Fruit fly (Drosophila melanogaster) whole organism, embryonic: ENCODE results near the gene plum.

Experiments used
- Bdp1 ChIP-seq: fragments of 200-800 bp; sonication (Bioruptor generic); optimal IDR thresholded peaks from 3 replicates; lab custom pipeline; 2016; ENCODE audit warnings: missing biosample characterization, missing genetic modification characterization
- CG11085 ChIP-seq: fragments of 200-800 bp; sonication (Bioruptor generic); IDR thresholded peaks from 2 replicates; pipeline ENCODE4 v1.3.6; 2022; ENCODE audit warnings: missing biosample characterization, missing genetic modification characterization
- CG11504 ChIP-seq: fragments of 200-800 bp; sonication (Bioruptor generic); optimal IDR thresholded peaks from 3 replicates; lab custom pipeline; 2019; ENCODE audit warnings: missing biosample characterization, mild to moderate bottlenecking, missing genetic modification characterization, moderate library complexity
- CG11560 ChIP-seq: fragments of 200-800 bp; sonication (Bioruptor generic); IDR thresholded peaks from 3 replicates; pipeline ENCODE4 v1.3.6; 2022; ENCODE audit warnings: missing biosample characterization, missing genetic modification characterization
- CG12155 ChIP-seq: fragments of 200-800 bp; sonication (Bioruptor generic); optimal IDR thresholded peaks from 3 replicates; lab custom pipeline; 2016; ENCODE audit warnings: missing biosample characterization, missing genetic modification characterization
- CG12236 ChIP-seq: fragments of 200-800 bp; sonication (Bioruptor generic); optimal IDR thresholded peaks from 2 replicates; lab custom pipeline; 2016; ENCODE audit warnings: missing biosample characterization, missing genetic modification characterization
- CG13624 ChIP-seq: fragments of 200-800 bp; sonication (Bioruptor generic); optimal IDR thresholded peaks from 2 replicates; lab custom pipeline; 2016; ENCODE audit warnings: missing biosample characterization, missing genetic modification characterization
- CG16813 ChIP-seq: fragments of 200-800 bp; sonication (Bioruptor generic); IDR thresholded peaks from 3 replicates; pipeline ENCODE4 v1.3.6; 2022; ENCODE audit warnings: missing biosample characterization, missing genetic modification characterization; ENCODE audit not compliant: partially characterized antibody
- CG17328 ChIP-seq: fragments of 200-800 bp; sonication (Bioruptor generic); IDR thresholded peaks from 2 replicates; pipeline ENCODE4 v1.3.6; 2022; ENCODE audit warnings: missing biosample characterization, missing genetic modification characterization
- CG17802 ChIP-seq: fragments of 200-800 bp; sonication (Bioruptor generic); optimal IDR thresholded peaks from 2 replicates; lab custom pipeline; 2018; ENCODE audit warnings: missing biosample characterization, mild to moderate bottlenecking, missing genetic modification characterization, moderate library complexity
- CG2120 ChIP-seq: fragments of 200-800 bp; sonication (Bioruptor generic); optimal IDR thresholded peaks from 3 replicates; lab custom pipeline; 2016; ENCODE audit warnings: missing biosample characterization, missing genetic modification characterization
- CG2199 ChIP-seq: fragments of 200-800 bp; sonication (Bioruptor generic); IDR thresholded peaks from 3 replicates; pipeline ENCODE4 v1.3.6; 2022; ENCODE audit warnings: missing biosample characterization, missing genetic modification characterization
- CG2202 ChIP-seq: fragments of 200-800 bp; sonication (Bioruptor generic); optimal IDR thresholded peaks from 2 replicates; lab custom pipeline; 2018; ENCODE audit warnings: missing biosample characterization, mild to moderate bottlenecking, missing genetic modification characterization
- CG3065 ChIP-seq: fragments of 200-800 bp; sonication (Bioruptor generic); optimal IDR thresholded peaks from 2 replicates; lab custom pipeline; 2016; ENCODE audit warnings: missing biosample characterization, missing genetic modification characterization
- CG32772 ChIP-seq: fragments of 200-800 bp; sonication (Bioruptor generic); IDR thresholded peaks from 2 replicates; pipeline ENCODE4 v1.3.6; 2022; ENCODE audit warnings: missing biosample characterization, missing genetic modification characterization
- CG4707 ChIP-seq: fragments of 200-800 bp; sonication (Bioruptor generic); optimal IDR thresholded peaks from 2 replicates; lab custom pipeline; 2018; ENCODE audit warnings: missing biosample characterization, mild to moderate bottlenecking, missing genetic modification characterization, moderate library complexity
- CG4730 ChIP-seq: fragments of 200-800 bp; sonication (Bioruptor generic); IDR thresholded peaks from 2 replicates; pipeline ENCODE4 v1.3.6; 2022; ENCODE audit warnings: missing biosample characterization, missing genetic modification characterization
- CG5180 ChIP-seq: fragments of 200-800 bp; sonication (Bioruptor generic); optimal IDR thresholded peaks from 3 replicates; lab custom pipeline; 2017; ENCODE audit warnings: missing biosample characterization, missing genetic modification characterization, mild to moderate bottlenecking, moderate library complexity, missing genetic modification reagents
- CG5245 ChIP-seq: fragments of 200-800 bp; sonication (Bioruptor generic); optimal IDR thresholded peaks from 3 replicates; lab custom pipeline; 2016; ENCODE audit warnings: missing biosample characterization, missing genetic modification characterization
- CG6272 ChIP-seq: fragments of 200-800 bp; sonication (Bioruptor generic); IDR thresholded peaks from 2 replicates; pipeline ENCODE4 v1.3.6; 2022; ENCODE audit warnings: missing biosample characterization, missing genetic modification characterization
- CG6683 ChIP-seq: fragments of 200-800 bp; sonication (Bioruptor generic); optimal IDR thresholded peaks from 2 replicates; lab custom pipeline; 2017; ENCODE audit warnings: missing biosample characterization, mild to moderate bottlenecking, missing genetic modification characterization, missing genetic modification reagents
- CG6689 ChIP-seq: fragments of 200-800 bp; sonication (Bioruptor generic); IDR thresholded peaks from 2 replicates; pipeline ENCODE4 v1.3.6; 2022; ENCODE audit warnings: missing biosample characterization, missing genetic modification characterization
- CG6813 ChIP-seq: fragments of 200-800 bp; sonication (Bioruptor generic); optimal IDR thresholded peaks from 2 replicates; lab custom pipeline; 2017; ENCODE audit warnings: missing biosample characterization, missing genetic modification characterization, mild to moderate bottlenecking, moderate library complexity, missing genetic modification reagents
- CG7963 ChIP-seq: fragments of 200-800 bp; sonication (Bioruptor generic); IDR thresholded peaks from 3 replicates; pipeline ENCODE4 v1.3.6; 2022; ENCODE audit warnings: missing biosample characterization, missing genetic modification characterization; ENCODE audit not compliant: partially characterized antibody
- CTCF ChIP-seq: fragments of 200-800 bp; sonication (Bioruptor generic); optimal IDR thresholded peaks from 2 replicates; lab custom pipeline; 2017; ENCODE audit warnings: missing biosample characterization, mild to moderate bottlenecking, missing genetic modification characterization, moderate library complexity
- Camta ChIP-seq: fragments of 200-800 bp; sonication (Bioruptor generic); optimal IDR thresholded peaks from 2 replicates; lab custom pipeline; 2016; ENCODE audit warnings: missing biosample characterization, missing genetic modification characterization
- CrebB ChIP-seq: fragments of 200-800 bp; sonication (Bioruptor generic); optimal IDR thresholded peaks from 3 replicates; lab custom pipeline; 2018; ENCODE audit warnings: missing biosample characterization, mild to moderate bottlenecking, missing genetic modification characterization
- D19B ChIP-seq: fragments of 200-800 bp; sonication (Bioruptor generic); optimal IDR thresholded peaks from 2 replicates; lab custom pipeline; 2017; ENCODE audit warnings: missing biosample characterization, mild to moderate bottlenecking, missing genetic modification characterization
- Dip2 ChIP-seq: fragments of 200-800 bp; sonication (Bioruptor generic); IDR thresholded peaks from 2 replicates; pipeline ENCODE4 v1.3.6; 2022; ENCODE audit warnings: missing biosample characterization, missing genetic modification characterization
- Dll ChIP-seq: fragments of 200-800 bp; sonication (Bioruptor generic); IDR thresholded peaks from 4 replicates; pipeline ENCODE4 v1.3.6; 2022; ENCODE audit warnings: missing biosample characterization, missing genetic modification characterization; ENCODE audit not compliant: partially characterized antibody
- Ets65A ChIP-seq: fragments of 200-800 bp; sonication (Bioruptor generic); peaks from one replicate; lab custom pipeline; 2016; ENCODE audit warnings: missing biosample characterization, missing genetic modification characterization
- HHEX ChIP-seq: fragments of 200-800 bp; sonication (Bioruptor generic); optimal IDR thresholded peaks from 3 replicates; lab custom pipeline; 2017; ENCODE audit warnings: missing biosample characterization, mild to moderate bottlenecking, missing genetic modification characterization, missing genetic modification reagents
- HLH54F ChIP-seq: fragments of 200-800 bp; sonication (Bioruptor generic); optimal IDR thresholded peaks from 3 replicates; lab custom pipeline; 2016; ENCODE audit warnings: missing biosample characterization, missing genetic modification characterization
- MESR4 ChIP-seq: fragments of 200-800 bp; sonication (Bioruptor generic); optimal IDR thresholded peaks from 2 replicates; lab custom pipeline; 2018; ENCODE audit warnings: missing biosample characterization, mild to moderate bottlenecking, missing genetic modification characterization, moderate library complexity
- NK7.1 ChIP-seq: fragments of 200-800 bp; sonication (Bioruptor generic); optimal IDR thresholded peaks from 3 replicates; lab custom pipeline; 2016; ENCODE audit warnings: missing biosample characterization, missing genetic modification characterization
- Ptx1 ChIP-seq: fragments of 200-800 bp; sonication (Bioruptor generic); IDR thresholded peaks from 2 replicates; pipeline ENCODE4 v1.3.6; 2022; ENCODE audit warnings: missing biosample characterization, missing genetic modification characterization
- Sry-β ChIP-seq: fragments of 200-800 bp; sonication (Bioruptor generic); optimal IDR thresholded peaks from 2 replicates; lab custom pipeline; 2018; ENCODE audit warnings: missing biosample characterization, mild to moderate bottlenecking, missing genetic modification characterization, moderate library complexity
- ash1 ChIP-seq: fragments of 200-800 bp; sonication (Bioruptor generic); optimal IDR thresholded peaks from 2 replicates; lab custom pipeline; 2018; ENCODE audit warnings: missing biosample characterization, mild to moderate bottlenecking, missing genetic modification characterization
- crp ChIP-seq, 2 experiments: fragments of 200-800 bp; sonication (Bioruptor generic); optimal IDR thresholded peaks; 2 replicates in 1 of 2; 3 replicates in 1 of 2; lab custom pipeline; 2017; ENCODE audit warnings: missing biosample characterization in 2 of 2, missing genetic modification characterization in 2 of 2, mild to moderate bottlenecking in 1 of 2, moderate library complexity in 1 of 2
- cwo ChIP-seq: fragments of 200-800 bp; sonication (Bioruptor generic); optimal IDR thresholded peaks from 3 replicates; lab custom pipeline; 2017; ENCODE audit warnings: missing biosample characterization, missing genetic modification characterization, mild to moderate bottlenecking, moderate library complexity, missing genetic modification reagents
- dm ChIP-seq: fragments of 200-800 bp; sonication (Bioruptor generic); optimal IDR thresholded peaks from 3 replicates; lab custom pipeline; 2016; ENCODE audit warnings: missing biosample characterization, missing genetic modification characterization
- kay ChIP-seq: fragments of 200-800 bp; sonication (Bioruptor generic); optimal IDR thresholded peaks from 2 replicates; lab custom pipeline; 2016; ENCODE audit warnings: missing biosample characterization, missing genetic modification characterization
- oc ChIP-seq: fragments of 200-800 bp; sonication (Bioruptor generic); optimal IDR thresholded peaks from 2 replicates; lab custom pipeline; 2018; ENCODE audit warnings: missing biosample characterization, mild to moderate bottlenecking, missing genetic modification characterization, moderate library complexity
- org-1 ChIP-seq: fragments of 200-800 bp; sonication (Bioruptor generic); optimal IDR thresholded peaks from 2 replicates; lab custom pipeline; 2017; ENCODE audit warnings: missing biosample characterization, missing genetic modification characterization
- pb ChIP-seq: fragments of 200-800 bp; sonication (Bioruptor generic); optimal IDR thresholded peaks from 3 replicates; lab custom pipeline; 2016; ENCODE audit warnings: missing biosample characterization, missing genetic modification characterization
- stc ChIP-seq: fragments of 200-800 bp; sonication (Bioruptor generic); IDR thresholded peaks from 2 replicates; pipeline ENCODE4 v1.3.6; 2022; ENCODE audit warnings: missing biosample characterization, missing genetic modification characterization
- tap ChIP-seq: fragments of 200-800 bp; optimal IDR thresholded peaks from 3 replicates; lab custom pipeline; 2019; ENCODE audit warnings: missing biosample characterization, mild to moderate bottlenecking, missing genetic modification characterization, moderate library complexity
- tio ChIP-seq: fragments of 200-800 bp; sonication (Bioruptor generic); optimal IDR thresholded peaks from 2 replicates; lab custom pipeline; 2017; ENCODE audit warnings: missing biosample characterization, missing genetic modification characterization, inconsistent platforms
- trem ChIP-seq: fragments of 200-800 bp; optimal IDR thresholded peaks from 3 replicates; lab custom pipeline; 2019; ENCODE audit warnings: missing biosample characterization, mild to moderate bottlenecking, missing genetic modification characterization, moderate library complexity
- ttk ChIP-seq: fragments of 200-800 bp; sonication (Bioruptor generic); IDR thresholded peaks from 2 replicates; pipeline ENCODE4 v2.1.2; 2022; ENCODE audit warnings: missing biosample characterization, missing genetic modification characterization
- unc-4 ChIP-seq: fragments of 200-800 bp; sonication (Bioruptor generic); IDR thresholded peaks from 2 replicates; pipeline ENCODE4 v1.3.6; 2022; ENCODE audit warnings: missing biosample characterization, missing genetic modification characterization; ENCODE audit not compliant: partially characterized antibody
- zf30C ChIP-seq: fragments of 200-800 bp; sonication (Bioruptor generic); optimal IDR thresholded peaks from 3 replicates; lab custom pipeline; 2018; ENCODE audit warnings: missing biosample characterization, mild to moderate bottlenecking, missing genetic modification characterization

plum gene

dm6 chr3R:26547660-26548067 lies 12.6 kb upstream of the plum start (continued):
- TF ChIP-seq cwo (GFP tag; lab: Kevin White, UChicago) (peak; percentile 29), org-1 (GFP tag; lab: Kevin White, UChicago) (peak; percentile 56), MESR4 (GFP tag; lab: Kevin White, UChicago) (no peak), CG6272 (GFP tag; lab: Robert Waterston, UW) (no peak), CG4730 (no peak), Dll (GFP tag; lab: Robert Waterston, UW) (no peak), CG2199 (GFP tag; lab: Robert Waterston, UW) (no peak), kay (GFP tag; lab: Kevin White, UChicago) (no peak), CG11504 (tag; lab: Kevin White, UChicago) (peak; percentile 63), D19B (GFP tag; lab: Kevin White, UChicago) (no peak), CG11085 (GFP tag; lab: Robert Waterston, UW) (no peak), CG12236 (GFP tag; lab: Kevin White, UChicago) (no peak), Ets65A (GFP tag; lab: Kevin White, UChicago) (no peak), CG6813 (GFP tag; lab: Kevin White, UChicago) (peak; percentile 60), CTCF (GFP tag; lab: Kevin White, UChicago) (no peak), oc (peak; percentile 34), dm (no peak), CG17328 (GFP tag; lab: Robert Waterston, UW) (no peak), CG17802 (tag; lab: Kevin White, UChicago) (no peak), unc-4 (GFP tag; lab: Robert Waterston, UW) (no peak), ash1 (GFP tag; lab: Kevin White, UChicago) (no peak), Ptx1 (0 out of 2 replicates have a peak, but pooled peaks have one; percentile 5), ttk (GFP tag; lab: Robert Waterston, UW) (no peak), Dip2 (no peak), CG11560 (tag; lab: Robert Waterston, UW) (no peak), CG2120 (GFP tag; lab: Kevin White, UChicago) (peak; percentile 30), CG2202 (tag; lab: Kevin White, UChicago) (peak; percentile 26), NK7.1 (GFP tag; lab: Kevin White, UChicago) (no peak), crp (GFP tag; optimal IDR thresholded peaks at IDR 0.05; lab: Kevin White, UChicago) (no peak), HHEX (GFP tag; lab: Kevin White, UChicago) (peak; percentile 31), CG13624 (no peak), CG16813 (no peak), Sry-β (GFP tag; lab: Kevin White, UChicago) (no peak), CG5180 (no peak), zf30C (no peak), CG12155 (GFP tag; lab: Kevin White, UChicago) (peak; percentile 30), pb (GFP tag; lab: Kevin White, UChicago) (no peak), CG6689 (GFP tag; lab: Robert Waterston, UW) (no peak), trem (tag; lab: Kevin White, UChicago) (peak; percentile 26), Bdp1 (no peak), CG4707 (no peak), CG5245 (GFP tag; lab: Kevin White, UChicago) (no peak), stc (GFP tag; lab: Robert Waterston, UW) (no peak), tio (no peak), CG32772 (GFP tag; lab: Robert Waterston, UW) (no peak), Camta (GFP tag; lab: Kevin White, UChicago) (no peak), CG7963 (GFP tag; lab: Robert Waterston, UW) (no peak), HLH54F (GFP tag; lab: Kevin White, UChicago) (no peak), CG6683 (GFP tag; lab: Kevin White, UChicago) (peak; percentile 12), tap (tag; lab: Kevin White, UChicago) (peak; percentile 36), CG3065 (GFP tag; lab: Kevin White, UChicago) (no peak), CrebB (tag; lab: Kevin White, UChicago) (no peak)
